Worm (Caenorhabditis elegans): ENCODE data around the gene C10G8.8.

DNA sequence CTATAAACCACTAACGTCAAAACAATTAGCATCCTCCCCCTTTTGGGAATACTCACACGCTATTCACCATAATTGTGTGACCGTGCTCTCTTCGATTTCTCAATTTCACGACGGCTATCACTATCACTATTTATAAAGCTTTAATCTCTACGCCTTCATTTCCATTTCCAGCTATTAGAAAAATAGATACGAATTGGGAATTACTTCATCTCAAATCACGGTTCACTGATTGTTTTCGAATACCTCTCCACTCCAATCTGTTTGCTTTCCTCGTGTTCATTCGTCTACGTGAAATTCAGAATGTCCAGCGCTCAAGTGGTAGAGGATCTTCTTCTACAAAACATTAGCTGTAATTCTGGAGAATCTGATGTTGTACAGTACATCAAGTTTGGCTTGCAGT, 8.7 kb upstream of the C10G8.8 start, which contains the start of gene srg-29:
- no peak for TF ChIP-seq efl-1 (GFP tag; optimal IDR thresholded peaks at IDR 0.05)
- no peak for TF ChIP-seq mcd-1 (GFP tag; IDR thresholded peaks at IDR 0.05)
- no peak for TF ChIP-seq ekl-4 (GFP tag; IDR thresholded peaks at IDR 0.05)
- TF ChIP-seq Y79H2A.3 (GFP tag; conservative IDR thresholded peaks at IDR 0.05), result no peak
- TF ChIP-seq ama-1 (optimal IDR thresholded peaks at IDR 0.05), result no peak
- TF ChIP-seq ama-1 (GFP tag; optimal IDR thresholded peaks at IDR 0.05), result no peak

Measured in whole organism, young adult.